Worm (Caenorhabditis elegans) whole organism, early embryonic: ENCODE measurements around the gene emc-5.

Experiments used
- B0310.2 ChIP-seq: sonication (generic microtip); optimal IDR thresholded peaks from 2 replicates; lab custom pipeline; 2016; ENCODE audit warnings: mild to moderate bottlenecking, missing genetic modification characterization, missing compliant biosample characterization
- F13C5.2 ChIP-seq: sonication (generic microtip); optimal IDR thresholded peaks from 2 replicates; lab custom pipeline; 2017; ENCODE audit warnings: mild to moderate bottlenecking, missing genetic modification characterization, inconsistent platforms, missing compliant biosample characterization
- aly-1 ChIP-seq: sonication (generic microtip); optimal IDR thresholded peaks from 2 replicates; lab custom pipeline; 2016; ENCODE audit warnings: missing genetic modification characterization, missing compliant biosample characterization
- ama-1 ChIP-seq: fragments of 150-350 bp; optimal IDR thresholded peaks from 2 replicates; lab custom pipeline; 2014
- ceh-13 ChIP-seq: fragments of 200-800 bp; sonication (Bioruptor generic); optimal IDR thresholded peaks from 2 replicates; lab custom pipeline; 2018; ENCODE audit warnings: mild to moderate bottlenecking, missing genetic modification characterization, missing compliant biosample characterization
- ceh-36 ChIP-seq: sonication (generic microtip); optimal IDR thresholded peaks from 2 replicates; lab custom pipeline; 2016; ENCODE audit warnings: missing genetic modification characterization, inconsistent platforms, missing compliant biosample characterization
- flt-1 ChIP-seq: fragments of 200-800 bp; sonication (Bioruptor generic); IDR thresholded peaks from 2 replicates; pipeline ENCODE4 v1.3.6; 2022; ENCODE audit warnings: missing genetic modification characterization, missing compliant biosample characterization
- hmbx-1 ChIP-seq: sonication (generic microtip); optimal IDR thresholded peaks from 2 replicates; lab custom pipeline; 2016; ENCODE audit warnings: mild to moderate bottlenecking, missing genetic modification characterization, missing compliant biosample characterization
- hmg-4 ChIP-seq: fragments of 200-800 bp; sonication (Bioruptor generic); optimal IDR thresholded peaks from 2 replicates; lab custom pipeline; 2018; ENCODE audit warnings: mild to moderate bottlenecking, missing genetic modification characterization, missing compliant biosample characterization
- hnd-1 ChIP-seq: sonication (generic microtip); optimal IDR thresholded peaks from 2 replicates; lab custom pipeline; 2016; ENCODE audit warnings: missing genetic modification characterization, missing compliant biosample characterization
- pes-1 ChIP-seq: fragments of 200-800 bp; sonication (Bioruptor generic); IDR thresholded peaks from 2 replicates; pipeline ENCODE4 v1.3.6; 2022; ENCODE audit warnings: missing genetic modification reagents, missing genetic modification characterization, missing compliant biosample characterization
- scrt-1 ChIP-seq: fragments of 200-800 bp; sonication (Bioruptor generic); IDR thresholded peaks from 2 replicates; pipeline ENCODE4 v1.3.6; 2022; ENCODE audit warnings: missing genetic modification characterization, missing compliant biosample characterization
- sea-1 ChIP-seq: fragments of 200-800 bp; sonication (Bioruptor generic); conservative IDR thresholded peaks from 2 replicates; pipeline ENCODE4 v1.3.6; 2022; ENCODE audit warnings: missing genetic modification characterization, missing compliant biosample characterization
- tbx-11 ChIP-seq: fragments of 200-800 bp; sonication (Bioruptor generic); IDR thresholded peaks from 2 replicates; pipeline ENCODE4 v1.3.6; 2022; ENCODE audit warnings: missing genetic modification characterization, missing compliant biosample characterization
- tbx-37 ChIP-seq: fragments of 200-800 bp; sonication (Bioruptor generic); conservative IDR thresholded peaks from 2 replicates; pipeline ENCODE4 v1.3.6; 2022; ENCODE audit warnings: missing genetic modification reagents, missing genetic modification characterization, missing compliant biosample characterization
- tra-4 ChIP-seq: sonication (generic microtip); optimal IDR thresholded peaks from 2 replicates; lab custom pipeline; 2017; ENCODE audit warnings: missing genetic modification characterization, missing compliant biosample characterization

The emc-5 gene

DNA sequence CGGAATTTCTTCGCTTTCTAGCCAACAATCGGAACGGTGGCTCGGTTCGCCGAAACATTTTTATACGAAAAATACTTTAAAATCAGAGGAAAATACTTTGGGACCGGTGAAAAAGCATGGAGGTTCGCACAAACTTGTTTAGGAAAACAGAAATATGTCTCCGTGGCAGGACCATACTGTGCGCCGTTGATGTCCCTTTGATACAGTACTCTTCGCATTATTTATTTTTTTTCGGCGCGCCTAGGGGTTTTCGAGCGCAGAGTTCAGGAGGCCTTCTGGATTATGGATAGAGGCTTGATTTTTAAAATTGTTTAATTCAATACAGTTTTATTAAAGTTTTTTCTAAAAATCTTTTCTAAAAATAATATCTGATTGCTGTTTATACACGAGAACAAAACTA lies 48.1 kb downstream of the emc-5 start, which contains the start of gene F54D5.9:
Gene F54D5.9 (minus strand): TSS at position 115 of the 400 bp plus-strand sequence.
- TF ChIP-seq ceh-36 (tag; lab: Kevin White, UChicago): no peak
- TF ChIP-seq aly-1 (tag; lab: Kevin White, UChicago): no peak
- no peak for TF ChIP-seq ama-1
- no peak for TF ChIP-seq scrt-1
- TF ChIP-seq sea-1 (GFP tag; lab: Robert Waterston, UW): no peak
- TF ChIP-seq tbx-11 (GFP tag; lab: Robert Waterston, UW): no peak
- no peak for TF ChIP-seq ceh-13 (GFP tag; lab: Kevin White, UChicago)
- no peak for TF ChIP-seq hnd-1 (tag; lab: Kevin White, UChicago)
- no peak for TF ChIP-seq tbx-37 (GFP tag; lab: Robert Waterston, UW)
- TF ChIP-seq flt-1: no peak
- no peak for TF ChIP-seq tra-4 (tag; lab: Kevin White, UChicago)
- no peak for TF ChIP-seq pes-1 (GFP tag; lab: Robert Waterston, UW)
- no peak for TF ChIP-seq B0310.2 (tag; lab: Kevin White, UChicago)

- TF ChIP-seq pes-1 (GFP tag; lab: Robert Waterston, UW): peak; percentile 70; the same call in 1 of the 2 replicates
- TF ChIP-seq ama-1: peak; percentile 56
- TF ChIP-seq sea-1 (GFP tag; lab: Robert Waterston, UW): no peak
- no peak for TF ChIP-seq hnd-1 (tag; lab: Kevin White, UChicago)
- TF ChIP-seq hmg-4: peak; percentile 68
- peak; percentile 7 for TF ChIP-seq B0310.2 (tag; lab: Kevin White, UChicago)
- peak; percentile 47; the same call in 1 of the 2 replicates for TF ChIP-seq flt-1
- TF ChIP-seq ceh-36 (tag; lab: Kevin White, UChicago): no peak
- peak; percentile 3 for TF ChIP-seq hmbx-1 (tag; lab: Kevin White, UChicago)
- no peak for TF ChIP-seq scrt-1
- no peak for TF ChIP-seq ceh-13 (GFP tag; lab: Kevin White, UChicago)
- TF ChIP-seq tra-4 (tag; lab: Kevin White, UChicago): peak; percentile 23
- peak; percentile 81 for TF ChIP-seq F13C5.2 (tag; lab: Kevin White, UChicago)
- TF ChIP-seq tbx-37 (GFP tag; lab: Robert Waterston, UW): peak; percentile 39; the same call in 1 of the 2 replicates
These were observed 48.8 kb downstream of the emc-5 start, which contains the start of gene dnj-13 for ce11 chrII:11545299-11545951. TSS of gene dnj-13 (plus strand) at chrII:11545701.

DNA sequence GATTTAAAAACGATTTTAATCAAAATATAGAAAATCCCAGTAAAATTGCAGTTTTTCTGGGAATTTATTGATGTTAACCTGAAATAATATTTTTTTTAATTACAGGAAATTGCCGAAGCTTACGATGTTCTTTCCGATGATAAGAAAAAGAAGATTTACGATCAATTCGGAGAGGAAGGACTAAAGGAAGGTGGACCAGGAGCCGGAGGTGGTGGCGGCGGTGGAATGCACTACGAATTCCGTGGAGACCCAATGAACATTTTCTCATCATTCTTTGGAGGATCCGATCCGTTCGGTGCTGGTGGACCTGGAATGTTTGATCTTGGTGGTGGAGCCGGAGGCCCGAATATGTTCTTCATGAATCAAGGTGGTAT lies 49.4 kb downstream of the emc-5 start:
- no peak for TF ChIP-seq ama-1
- TF ChIP-seq pes-1 (GFP tag; lab: Robert Waterston, UW): no peak
- no peak for TF ChIP-seq scrt-1
- TF ChIP-seq ceh-13 (GFP tag; lab: Kevin White, UChicago): no peak
- no peak for TF ChIP-seq F13C5.2 (tag; lab: Kevin White, UChicago)
- no peak for TF ChIP-seq tbx-37 (GFP tag; lab: Robert Waterston, UW)
- no peak for TF ChIP-seq aly-1 (tag; lab: Kevin White, UChicago)
- TF ChIP-seq tra-4 (tag; lab: Kevin White, UChicago): no peak
- no peak for TF ChIP-seq hmbx-1 (tag; lab: Kevin White, UChicago)
- TF ChIP-seq sea-1 (GFP tag; lab: Robert Waterston, UW): no peak
- no peak for TF ChIP-seq hmg-4
- TF ChIP-seq flt-1: no peak
- TF ChIP-seq hnd-1 (tag; lab: Kevin White, UChicago): no peak
- no peak for TF ChIP-seq B0310.2 (tag; lab: Kevin White, UChicago)
- no peak for TF ChIP-seq ceh-36 (tag; lab: Kevin White, UChicago)

ce11 chrII:11547254-11547687 lies 50.7 kb downstream of the emc-5 start, which contains the start of gene F54D5.7:
TSS of gene F54D5.7 (plus strand) at chrII:11547517.
- TF ChIP-seq sea-1 (GFP tag; lab: Robert Waterston, UW): 0 out of 2 replicates have a peak, but pooled peaks have one; percentile 66
- TF ChIP-seq hmbx-1 (tag; lab: Kevin White, UChicago): peak; percentile 22
- TF ChIP-seq tbx-37 (GFP tag; lab: Robert Waterston, UW): no peak
- TF ChIP-seq hmg-4: no peak
- peak; percentile 77 for TF ChIP-seq ama-1
- TF ChIP-seq ceh-36 (tag; lab: Kevin White, UChicago): no peak
